Worm (Caenorhabditis elegans): ENCODE results near the gene K07B1.7.

DNA sequence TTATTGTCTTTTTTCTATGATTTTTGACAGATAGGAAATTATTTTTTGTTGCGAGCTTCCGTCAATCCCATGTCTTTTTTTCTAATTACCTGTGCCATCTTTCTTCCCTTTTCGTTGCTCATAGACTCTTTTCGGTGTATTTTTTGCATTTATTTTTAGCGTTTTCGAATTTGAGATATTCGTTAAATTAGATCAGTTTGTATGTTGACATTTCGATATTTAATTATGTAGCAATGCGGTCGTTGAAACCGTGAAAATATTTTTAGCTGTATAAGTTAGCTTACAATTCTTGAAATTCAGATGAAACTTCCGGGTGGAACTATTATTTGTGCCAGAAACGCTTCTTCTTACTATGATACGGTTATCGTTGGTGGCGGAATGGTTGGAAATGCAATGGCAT is 10.3 kb downstream of the K07B1.7 start, which contains the start of gene coq-6:
- no peak for TF ChIP-seq ztf-11 (tag; optimal IDR thresholded peaks at IDR 0.05)
- TF ChIP-seq ets-5 (GFP tag; IDR thresholded peaks at IDR 0.05) = no peak
- TF ChIP-seq nhr-28 (tag; optimal IDR thresholded peaks at IDR 0.05) = no peak
- TF ChIP-seq zag-1 (tag; optimal IDR thresholded peaks at IDR 0.05) = no peak
- TF ChIP-seq snpc-4 (tag; optimal IDR thresholded peaks at IDR 0.05) = no peak
- TF ChIP-seq lin-39 (tag; optimal IDR thresholded peaks at IDR 0.05) = no peak
- no peak for TF ChIP-seq elt-2 (tag; optimal IDR thresholded peaks at IDR 0.05)
- TF ChIP-seq unc-62 (GFP tag; optimal IDR thresholded peaks at IDR 0.05) = no peak
- no peak for TF ChIP-seq efl-1 (optimal IDR thresholded peaks at IDR 0.05)
- TF ChIP-seq efl-1 (GFP tag; optimal IDR thresholded peaks at IDR 0.05 in 1 of 2) = no peak
- TF ChIP-seq dpl-1 (GFP tag; optimal IDR thresholded peaks at IDR 0.05) = no peak
- TF ChIP-seq aha-1 (tag; optimal IDR thresholded peaks at IDR 0.05) = no peak

Data from whole organism, L1 larva.